Worm (Caenorhabditis elegans) whole organism, midembryonic: ENCODE measurements around the gene snx-14.
A peak's percentile ranks its signal among the peaks of the same experiment; 100 is the strongest.

ENCODE experiments used
- T22C8.4 ChIP-seq: fragments of 200-800 bp; sonication (Bioruptor generic); IDR thresholded peaks from 2 replicates; pipeline ENCODE4 v1.3.6; 2022; ENCODE audit warnings: missing genetic modification characterization, missing compliant biosample characterization
- cog-1 ChIP-seq: sonication (generic microtip); optimal IDR thresholded peaks from 2 replicates; lab custom pipeline; 2016; ENCODE audit warnings: missing genetic modification characterization, missing compliant biosample characterization
- flt-1 ChIP-seq: fragments of 200-800 bp; sonication (Bioruptor generic); IDR thresholded peaks from 2 replicates; pipeline ENCODE4 v1.3.6; 2022; ENCODE audit warnings: missing genetic modification characterization, missing compliant biosample characterization
- klf-2 ChIP-seq: fragments of 200-800 bp; sonication (Bioruptor generic); conservative IDR thresholded peaks from 2 replicates; pipeline ENCODE4 v1.3.6; 2022; ENCODE audit warnings: missing genetic modification reagents, missing genetic modification characterization, missing compliant biosample characterization
- med-1 ChIP-seq: sonication (generic microtip); optimal IDR thresholded peaks from 2 replicates; lab custom pipeline; 2017; ENCODE audit warnings: missing genetic modification characterization, mild to moderate bottlenecking, missing compliant biosample characterization, antibody characterized with exemption, missing genetic modification reagents; ENCODE audit not compliant: insufficient read depth
- ref-1 ChIP-seq: fragments of 200-800 bp; sonication (Bioruptor generic); conservative IDR thresholded peaks from 2 replicates; pipeline ENCODE4 v1.3.6; 2022; ENCODE audit warnings: missing genetic modification reagents, missing genetic modification characterization, missing compliant biosample characterization
- tab-1 ChIP-seq: fragments of 200-800 bp; sonication (Bioruptor generic); IDR thresholded peaks from 2 replicates; pipeline ENCODE4 v1.3.6; 2022; ENCODE audit warnings: missing genetic modification characterization, missing compliant biosample characterization
- ztf-23 ChIP-seq: fragments of 200-800 bp; sonication (Bioruptor generic); IDR thresholded peaks from 2 replicates; pipeline ENCODE4 v1.3.6; 2022; ENCODE audit warnings: missing genetic modification reagents, missing genetic modification characterization, missing compliant biosample characterization
- ztf-29 ChIP-seq: fragments of 200-800 bp; sonication (Bioruptor generic); IDR thresholded peaks from 2 replicates; pipeline ENCODE4 v1.3.6; 2022; ENCODE audit warnings: missing genetic modification reagents, missing genetic modification characterization, missing compliant biosample characterization

The snx-14 gene

ce11 chrII:13531118-13531517 is at the start of gene snx-14:
Gene snx-14, minus strand, starts transcription at chrII:13531218.
- TF ChIP-seq cog-1 (tag; lab: Kevin White, UChicago) (no peak), ztf-29 (GFP tag; lab: Robert Waterston, UW) (no peak), ref-1 (GFP tag; lab: Robert Waterston, UW) (no peak)

- peak; percentile 33 for TF ChIP-seq cog-1 (tag; lab: Kevin White, UChicago)
- no peak for TF ChIP-seq ztf-29 (GFP tag; lab: Robert Waterston, UW)
- TF ChIP-seq T22C8.4: peak; percentile 24; the same call in 1 of the 2 replicates
These were observed 44.3 kb upstream of the snx-14 start, which contains the start of the genes mrpl-37 and lin-38 for ce11 chrII:13575018-13575948. Gene mrpl-37, minus strand, starts transcription at chrII:13575068. Gene lin-38, plus strand, starts transcription at chrII:13575925.

DNA sequence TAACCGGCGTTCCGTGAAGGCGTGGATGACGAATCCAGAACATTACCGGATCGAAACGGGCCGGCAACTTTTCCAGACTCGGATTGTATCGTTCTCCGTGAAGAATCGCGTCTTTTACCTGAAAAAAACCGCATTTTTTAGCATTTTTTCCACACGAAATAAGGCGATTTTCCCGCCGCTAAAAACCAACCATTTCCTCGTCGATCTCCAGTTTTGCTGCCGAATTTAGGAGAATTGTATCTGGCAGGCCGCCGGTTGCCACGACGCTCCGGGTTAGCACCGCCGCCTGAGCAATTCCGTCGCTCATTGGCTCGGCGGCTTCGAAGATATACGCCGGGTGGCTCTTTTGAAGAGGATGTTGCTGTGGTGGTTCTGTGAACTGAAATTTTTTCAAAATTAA is 43.4 kb upstream of the snx-14 start:
- TF ChIP-seq tab-1 (GFP tag; lab: Robert Waterston, UW) (no peak), klf-2 (GFP tag; lab: Robert Waterston, UW) (no peak), ref-1 (GFP tag; lab: Robert Waterston, UW) (no peak), ztf-23 (GFP tag; lab: Robert Waterston, UW) (no peak), cog-1 (tag; lab: Kevin White, UChicago) (no peak), T22C8.4 (no peak), flt-1 (GFP tag; lab: Robert Waterston, UW) (no peak), ztf-29 (GFP tag; lab: Robert Waterston, UW) (no peak), med-1 (no peak)

DNA sequence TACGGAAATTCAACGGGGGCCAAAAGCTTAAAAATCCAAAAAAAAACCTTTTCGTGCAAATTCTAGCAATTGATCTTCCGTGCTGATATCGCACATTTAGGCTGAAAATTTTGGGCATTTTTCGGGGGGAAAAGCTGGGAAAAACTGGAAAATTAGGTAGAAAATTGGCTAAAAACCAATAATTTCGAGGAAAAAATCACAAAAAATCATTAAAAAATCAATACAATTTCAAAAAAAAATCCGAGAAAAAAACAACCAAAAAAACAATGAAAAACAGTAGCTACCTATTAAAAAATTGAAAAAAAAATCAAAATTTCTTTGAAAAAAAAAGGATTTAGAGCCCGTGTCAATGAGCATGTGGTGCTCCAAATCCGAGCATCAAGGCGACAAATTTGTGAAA is 36.9 kb upstream of the snx-14 start, which contains the start of gene Y48E1B.3:
Gene Y48E1B.3 (minus strand): TSS at position 101 of the 400 bp plus-strand sequence.
- TF ChIP-seq klf-2 (GFP tag; lab: Robert Waterston, UW): no peak
- TF ChIP-seq med-1: no peak
- TF ChIP-seq T22C8.4: no peak
- TF ChIP-seq ztf-23 (GFP tag; lab: Robert Waterston, UW): no peak
- no peak for TF ChIP-seq ref-1 (GFP tag; lab: Robert Waterston, UW)
- TF ChIP-seq cog-1 (tag; lab: Kevin White, UChicago): no peak
- no peak for TF ChIP-seq ztf-29 (GFP tag; lab: Robert Waterston, UW)
- TF ChIP-seq tab-1 (GFP tag; lab: Robert Waterston, UW): no peak
- TF ChIP-seq flt-1 (GFP tag; lab: Robert Waterston, UW): no peak

DNA sequence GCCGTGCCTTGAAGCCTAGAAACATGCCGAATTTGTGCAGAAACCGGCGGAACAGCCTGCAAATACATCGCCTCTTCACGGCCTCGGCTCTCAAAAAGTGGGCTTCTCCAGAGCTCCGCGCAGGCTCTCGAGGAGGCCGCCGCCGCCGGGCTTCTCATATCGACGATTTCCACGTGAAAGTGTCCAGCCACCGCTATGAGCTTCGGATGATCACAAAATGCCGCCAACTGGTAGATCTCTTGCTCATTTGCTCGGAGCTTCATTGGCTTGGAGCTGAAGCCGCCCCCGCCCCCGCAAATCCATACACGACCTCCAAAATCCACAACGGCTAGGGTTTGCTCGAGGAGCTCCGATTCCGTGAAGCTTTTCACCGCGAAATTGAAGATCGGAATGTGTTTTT is 29.5 kb upstream of the snx-14 start:
- TF ChIP-seq T22C8.4 (no peak), klf-2 (GFP tag; lab: Robert Waterston, UW) (no peak), cog-1 (tag; lab: Kevin White, UChicago) (no peak), flt-1 (GFP tag; lab: Robert Waterston, UW) (no peak), tab-1 (GFP tag; lab: Robert Waterston, UW) (no peak), ztf-29 (GFP tag; lab: Robert Waterston, UW) (no peak), med-1 (no peak), ztf-23 (GFP tag; lab: Robert Waterston, UW) (no peak), ref-1 (GFP tag; lab: Robert Waterston, UW) (no peak)

ce11 chrII:13547545-13547944 is 16.5 kb upstream of the snx-14 start, which contains the start of gene ddl-2:
Gene ddl-2, minus strand, starts transcription at chrII:13547645.
- TF ChIP-seq tab-1 (GFP tag; lab: Robert Waterston, UW) (no peak), flt-1 (GFP tag; lab: Robert Waterston, UW) (no peak)

- TF ChIP-seq ref-1 (GFP tag; lab: Robert Waterston, UW) (no peak), tab-1 (GFP tag; lab: Robert Waterston, UW) (no peak), ztf-29 (GFP tag; lab: Robert Waterston, UW) (no peak), cog-1 (tag; lab: Kevin White, UChicago) (no peak), ztf-23 (GFP tag; lab: Robert Waterston, UW) (no peak), klf-2 (GFP tag; lab: Robert Waterston, UW) (no peak), T22C8.4 (no peak), med-1 (no peak), flt-1 (GFP tag; lab: Robert Waterston, UW) (no peak)
These were observed 12.0 kb upstream of the snx-14 start for ce11 chrII:13542991-13543390.

DNA sequence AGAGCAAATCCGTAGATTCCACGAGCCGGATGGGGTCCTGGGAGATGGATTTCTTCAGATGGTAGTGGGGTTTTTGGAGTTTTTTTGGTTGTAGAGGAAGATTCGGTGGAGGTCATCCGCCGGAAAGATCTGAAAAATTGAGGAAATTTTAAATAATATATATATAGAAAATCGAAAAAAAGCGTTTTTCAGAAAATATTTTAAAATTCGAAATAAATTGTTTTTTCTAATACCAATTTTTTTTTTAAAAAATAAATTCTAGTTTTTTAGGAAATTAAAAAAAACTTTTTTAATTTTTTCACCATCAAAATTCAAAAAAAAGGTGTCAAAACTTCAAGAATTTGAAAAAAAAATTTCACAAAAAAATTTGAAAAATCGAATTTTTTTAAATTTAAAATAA is 9.9 kb upstream of the snx-14 start, which contains the start of the genes noa-1 and Y48E1B.17:
Gene noa-1 (minus strand): TSS at position 101 of the 400 bp plus-strand sequence.
Gene Y48E1B.17 (minus strand): TSS at position 129 of the 400 bp plus-strand sequence.
- TF ChIP-seq flt-1 (GFP tag; lab: Robert Waterston, UW): no peak
- TF ChIP-seq ref-1 (GFP tag; lab: Robert Waterston, UW): no peak
- TF ChIP-seq tab-1 (GFP tag; lab: Robert Waterston, UW): no peak
- no peak for TF ChIP-seq ztf-23 (GFP tag; lab: Robert Waterston, UW)
- no peak for TF ChIP-seq med-1
- TF ChIP-seq cog-1 (tag; lab: Kevin White, UChicago): no peak
- TF ChIP-seq T22C8.4: no peak
- no peak for TF ChIP-seq ztf-29 (GFP tag; lab: Robert Waterston, UW)
- TF ChIP-seq klf-2 (GFP tag; lab: Robert Waterston, UW): no peak

ce11 chrII:13530657-13531056 is 361 bp downstream of the snx-14 start:
- TF ChIP-seq med-1 (no peak), ztf-29 (GFP tag; lab: Robert Waterston, UW) (no peak), ztf-23 (GFP tag; lab: Robert Waterston, UW) (no peak), ref-1 (GFP tag; lab: Robert Waterston, UW) (no peak), T22C8.4 (no peak)
